Worm (Caenorhabditis elegans) whole organism, L4 larva: ENCODE results near the gene lev-8.

Experiments used
- D1046.2 ChIP-seq: fragments of 200-800 bp; sonication (Bioruptor generic); IDR thresholded peaks from 2 replicates; pipeline ENCODE4 v1.3.6; 2022; ENCODE audit warnings: missing genetic modification characterization, missing compliant biosample characterization
- F10B5.3 ChIP-seq: sonication (generic microtip); optimal IDR thresholded peaks from 2 replicates; lab custom pipeline; 2016; ENCODE audit warnings: mild to moderate bottlenecking, missing genetic modification characterization, missing compliant biosample characterization
- R02D3.7 ChIP-seq: fragments of 150-350 bp; sonication (generic microtip); optimal IDR thresholded peaks from 3 replicates; lab custom pipeline; 2014; ENCODE audit warnings: missing biosample characterization, missing genetic modification characterization
- T26A8.4 ChIP-seq: fragments of 200-800 bp; sonication (Bioruptor generic); IDR thresholded peaks from 2 replicates; pipeline ENCODE4 v1.3.6; 2022; ENCODE audit warnings: missing genetic modification characterization, missing compliant biosample characterization
- Y5F2A.4 ChIP-seq: fragments of 200-800 bp; sonication (Bioruptor generic); optimal IDR thresholded peaks from 2 replicates; lab custom pipeline; 2018; ENCODE audit warnings: mild to moderate bottlenecking, missing genetic modification characterization, missing compliant biosample characterization
- ZK546.5 ChIP-seq, 2 experiments: sonication (generic microtip); optimal IDR thresholded peaks; 2 replicates each; lab custom pipeline; 2017; ENCODE audit warnings: missing biosample characterization in 2 of 2, missing genetic modification characterization in 2 of 2
- aha-1 ChIP-seq: fragments of 150-350 bp; peaks from one replicate; lab custom pipeline; 2014; ENCODE audit warnings: missing biosample characterization, missing genetic modification characterization
- aly-2 ChIP-seq: sonication (generic microtip); optimal IDR thresholded peaks from 2 replicates; lab custom pipeline; 2018; ENCODE audit warnings: missing biosample characterization, missing genetic modification characterization
- ama-1 ChIP-seq: fragments of 150-350 bp; optimal IDR thresholded peaks from 2 replicates; lab custom pipeline; 2014; ENCODE audit warnings: inconsistent platforms, mixed read lengths
- attf-4 ChIP-seq: sonication (generic microtip); optimal IDR thresholded peaks from 3 replicates; lab custom pipeline; 2017; ENCODE audit warnings: missing biosample characterization, missing genetic modification characterization
- ceh-20 ChIP-seq: fragments of 200-800 bp; sonication (Bioruptor generic); IDR thresholded peaks from 2 replicates; pipeline ENCODE4 v1.3.6; 2022; ENCODE audit warnings: missing genetic modification reagents, missing genetic modification characterization, missing compliant biosample characterization
- ceh-82 ChIP-seq: sonication (generic microtip); optimal IDR thresholded peaks from 2 replicates; lab custom pipeline; 2017; ENCODE audit warnings: missing biosample characterization, missing genetic modification characterization
- cey-2 ChIP-seq: sonication (generic microtip); optimal IDR thresholded peaks from 3 replicates; lab custom pipeline; 2017; ENCODE audit warnings: missing genetic modification characterization, mild to moderate bottlenecking, missing compliant biosample characterization, antibody characterized with exemption, borderline replicate concordance; ENCODE audit not compliant: insufficient read depth
- daf-16 ChIP-seq, 3 experiments: sonication (generic microtip); optimal IDR thresholded peaks; 2 replicates each; lab custom pipeline; 2016 to 2017; ENCODE audit warnings: missing genetic modification characterization in 3 of 3, missing genetic modification reagents in 3 of 3, mild to moderate bottlenecking in 2 of 3, missing compliant biosample characterization in 2 of 3, missing biosample characterization in 1 of 3, moderate library complexity in 1 of 3
- daf-8 ChIP-seq: fragments of 200-800 bp; sonication (Bioruptor generic); IDR thresholded peaks from 2 replicates; pipeline ENCODE4 v1.3.6; 2022; ENCODE audit warnings: missing genetic modification characterization, missing compliant biosample characterization
- dmd-9 ChIP-seq: fragments of 200-800 bp; sonication (Bioruptor generic); IDR thresholded peaks from 2 replicates; pipeline ENCODE4 v1.3.6; 2022; ENCODE audit warnings: missing genetic modification reagents, missing genetic modification characterization, missing compliant biosample characterization
- dpl-1 ChIP-seq: fragments of 150-350 bp; optimal IDR thresholded peaks from 2 replicates; lab custom pipeline; 2014; ENCODE audit warnings: missing biosample characterization, missing genetic modification reagents, missing genetic modification characterization
- duxl-1 ChIP-seq: sonication (generic microtip); optimal IDR thresholded peaks from 2 replicates; lab custom pipeline; 2016; ENCODE audit warnings: mild to moderate bottlenecking, missing genetic modification characterization, moderate library complexity, missing compliant biosample characterization; ENCODE audit not compliant: poor library complexity
- dve-1 ChIP-seq: sonication (generic microtip); optimal IDR thresholded peaks from 2 replicates; lab custom pipeline; 2017; ENCODE audit warnings: antibody characterized with exemption, mild to moderate bottlenecking, missing genetic modification characterization, missing compliant biosample characterization; ENCODE audit not compliant: insufficient read depth
- egl-27 ChIP-seq: sonication (generic microtip); optimal IDR thresholded peaks from 3 replicates; lab custom pipeline; 2017; ENCODE audit warnings: missing biosample characterization, missing genetic modification reagents, missing genetic modification characterization
- hlh-11 ChIP-seq: fragments of 200-800 bp; sonication (Bioruptor generic); optimal IDR thresholded peaks from 2 replicates; lab custom pipeline; 2018; ENCODE audit warnings: mild to moderate bottlenecking, missing genetic modification characterization, missing compliant biosample characterization
- hlh-30 ChIP-seq: sonication (generic microtip); optimal IDR thresholded peaks from 2 replicates; lab custom pipeline; 2017; ENCODE audit warnings: antibody characterized with exemption, mild to moderate bottlenecking, missing genetic modification characterization, missing compliant biosample characterization; ENCODE audit not compliant: insufficient read depth
- hmg-1.1 ChIP-seq: fragments of 200-800 bp; sonication (Bioruptor generic); IDR thresholded peaks from 2 replicates; pipeline ENCODE4 v1.3.6; 2022; ENCODE audit warnings: missing genetic modification reagents, missing genetic modification characterization, missing compliant biosample characterization
- lim-7 ChIP-seq: fragments of 200-800 bp; sonication (Bioruptor generic); IDR thresholded peaks from 2 replicates; pipeline ENCODE4 v1.3.6; 2022; ENCODE audit warnings: missing genetic modification characterization, missing compliant biosample characterization
- lin-1 ChIP-seq: fragments of 200-800 bp; sonication (Bioruptor generic); IDR thresholded peaks from 2 replicates; pipeline ENCODE4 v1.3.6; 2022; ENCODE audit warnings: missing genetic modification reagents, missing genetic modification characterization, missing compliant biosample characterization
- lin-13 ChIP-seq: fragments of 150-350 bp; optimal IDR thresholded peaks from 2 replicates; lab custom pipeline; 2014; ENCODE audit warnings: missing biosample characterization, missing genetic modification reagents, missing genetic modification characterization
- lin-15B ChIP-seq: fragments of 150-350 bp; sonication (generic microtip); optimal IDR thresholded peaks from 3 replicates; lab custom pipeline; 2014; ENCODE audit warnings: missing biosample characterization, missing genetic modification characterization
- lin-29 ChIP-seq: fragments of 200-800 bp; sonication (Bioruptor generic); IDR thresholded peaks from 2 replicates; pipeline ENCODE4 v1.3.6; 2022; ENCODE audit warnings: missing genetic modification reagents, missing genetic modification characterization, missing compliant biosample characterization
- mep-1 ChIP-seq: fragments of 150-350 bp; sonication (generic microtip); optimal IDR thresholded peaks from 3 replicates; lab custom pipeline; 2014; ENCODE audit warnings: missing biosample characterization, missing genetic modification characterization
- mes-2 ChIP-seq: sonication (generic microtip); optimal IDR thresholded peaks from 2 replicates; lab custom pipeline; 2016; ENCODE audit warnings: missing genotype, mild to moderate bottlenecking, missing genetic modification characterization, missing compliant biosample characterization; ENCODE audit not compliant: poor library complexity, severe bottlenecking
- nhr-11 ChIP-seq: fragments of 150-350 bp; optimal IDR thresholded peaks from 2 replicates; lab custom pipeline; 2014; ENCODE audit warnings: missing biosample characterization, missing genetic modification characterization
- nhr-111 ChIP-seq: fragments of 200-800 bp; sonication (Bioruptor generic); optimal IDR thresholded peaks from 2 replicates; lab custom pipeline; 2018; ENCODE audit warnings: mild to moderate bottlenecking, missing genetic modification characterization, missing compliant biosample characterization
- nhr-237 ChIP-seq: sonication (generic microtip); optimal IDR thresholded peaks from 2 replicates; lab custom pipeline; 2017; ENCODE audit warnings: missing biosample characterization, missing genetic modification characterization
- nhr-25 ChIP-seq: sonication (generic microtip); optimal IDR thresholded peaks from 2 replicates; lab custom pipeline; 2017; ENCODE audit warnings: missing genetic modification characterization, mild to moderate bottlenecking, missing compliant biosample characterization, antibody characterized with exemption, moderate library complexity, borderline replicate concordance; ENCODE audit not compliant: insufficient read depth
- nhr-6 ChIP-seq: fragments of 150-350 bp; optimal IDR thresholded peaks from 2 replicates; lab custom pipeline; 2014; ENCODE audit warnings: missing biosample characterization, missing genetic modification characterization
- nhr-77 ChIP-seq: fragments of 150-350 bp; optimal IDR thresholded peaks from 2 replicates; lab custom pipeline; 2014; ENCODE audit warnings: missing biosample characterization, missing genetic modification characterization
- php-3 ChIP-seq: fragments of 200-800 bp; sonication (Bioruptor generic); IDR thresholded peaks from 2 replicates; pipeline ENCODE4 v1.3.6; 2022; ENCODE audit warnings: missing genetic modification reagents, missing genetic modification characterization, missing compliant biosample characterization
- pqm-1 ChIP-seq: sonication (generic microtip); optimal IDR thresholded peaks from 2 replicates; lab custom pipeline; 2017; ENCODE audit warnings: missing biosample characterization, missing genetic modification characterization
- sdz-12 ChIP-seq: fragments of 200-800 bp; sonication (Bioruptor generic); optimal IDR thresholded peaks from 2 replicates; lab custom pipeline; 2018; ENCODE audit warnings: mild to moderate bottlenecking, missing genetic modification characterization, missing compliant biosample characterization
- skn-1 ChIP-seq: fragments of 150-350 bp; optimal IDR thresholded peaks from 2 replicates; lab custom pipeline; 2014; ENCODE audit warnings: missing biosample characterization, missing genetic modification characterization
- snpc-4 ChIP-seq: fragments of 150-350 bp; optimal IDR thresholded peaks from 2 replicates; lab custom pipeline; 2014; ENCODE audit warnings: missing biosample characterization, missing genetic modification characterization
- spr-3 ChIP-seq: fragments of 200-800 bp; sonication (Bioruptor generic); optimal IDR thresholded peaks from 2 replicates; lab custom pipeline; 2018; ENCODE audit warnings: mild to moderate bottlenecking, missing genetic modification characterization, missing compliant biosample characterization
- unc-130 ChIP-seq: sonication (generic microtip); optimal IDR thresholded peaks from 2 replicates; lab custom pipeline; 2016; ENCODE audit warnings: missing genetic modification reagents, missing genetic modification characterization, missing compliant biosample characterization
- unc-39 ChIP-seq: sonication (generic microtip); optimal IDR thresholded peaks from 2 replicates; lab custom pipeline; 2017; ENCODE audit warnings: missing biosample characterization, missing genetic modification characterization
- vab-7 ChIP-seq: fragments of 200-800 bp; sonication (Bioruptor generic); IDR thresholded peaks from 2 replicates; pipeline ENCODE4 v1.3.6; 2022; ENCODE audit warnings: missing genetic modification reagents, missing genetic modification characterization, missing compliant biosample characterization
- zag-1 ChIP-seq: fragments of 150-350 bp; optimal IDR thresholded peaks from 2 replicates; lab custom pipeline; 2014; ENCODE audit warnings: missing biosample characterization, missing genetic modification characterization
- zfp-3 ChIP-seq: fragments of 200-800 bp; sonication (Bioruptor generic); conservative IDR thresholded peaks from 2 replicates; pipeline ENCODE4 v1.3.6; 2022; ENCODE audit warnings: missing genetic modification reagents, missing genetic modification characterization, missing compliant biosample characterization
- zip-11 ChIP-seq: fragments of 200-800 bp; sonication (Bioruptor generic); IDR thresholded peaks from 2 replicates; pipeline ENCODE4 v1.3.6; 2022; ENCODE audit warnings: missing genetic modification characterization, missing compliant biosample characterization
- zip-2 ChIP-seq: fragments of 150-350 bp; optimal IDR thresholded peaks from 2 replicates; lab custom pipeline; 2014; ENCODE audit warnings: missing biosample characterization, missing genetic modification characterization

Gene lev-8

DNA sequence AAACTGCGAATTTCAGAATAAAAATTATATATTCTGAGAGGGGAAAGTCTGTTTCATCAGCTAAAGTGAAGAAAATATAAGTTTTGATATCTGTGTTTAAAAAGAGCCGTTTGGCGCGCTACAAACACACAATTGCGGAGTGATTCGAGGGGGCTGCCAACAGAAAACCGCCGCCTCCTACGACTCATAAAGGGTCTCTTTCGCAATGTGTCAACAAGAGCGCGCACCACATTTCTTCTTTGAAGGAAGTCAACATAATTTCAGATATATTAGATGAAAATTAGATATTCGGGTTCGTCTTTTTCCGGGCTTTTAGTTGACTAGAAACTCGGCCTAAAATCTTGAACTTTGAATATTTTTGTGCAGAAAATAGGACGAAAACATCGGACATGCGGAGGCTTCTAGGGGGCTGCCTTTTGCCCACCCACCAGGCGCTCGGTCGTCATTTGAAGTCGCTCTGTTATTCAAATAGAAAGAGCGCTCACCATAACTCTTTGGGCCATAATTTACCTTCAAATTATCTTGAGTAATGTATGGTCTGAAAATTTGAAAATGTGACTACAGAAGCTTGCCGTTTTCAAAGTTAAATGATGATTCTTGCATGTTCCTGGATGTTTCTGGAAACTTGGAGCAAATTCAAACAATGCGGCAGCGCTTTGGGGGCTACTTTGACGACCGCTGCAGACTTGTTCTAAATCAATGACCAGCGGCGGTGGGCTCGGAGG is 45.2 kb downstream of the lev-8 start (continued):
- TF ChIP-seq spr-3 (GFP tag; lab: Kevin White, UChicago) = peak; percentile 95
- peak; percentile 97 for TF ChIP-seq ceh-20 (GFP tag; lab: Robert Waterston, UW)
- no peak for TF ChIP-seq ama-1
- peak; percentile 61 for TF ChIP-seq lin-13 (GFP tag; lab: Kevin White, UChicago)
- TF ChIP-seq cey-2 (tag; lab: Kevin White, UChicago) = no peak
- TF ChIP-seq nhr-25 (tag; lab: Kevin White, UChicago) = peak; percentile 94
- peak; percentile 32 for TF ChIP-seq R02D3.7 (tag; lab: Kevin White, UChicago)
- no peak for TF ChIP-seq skn-1 (tag; lab: Kevin White, UChicago)
- TF ChIP-seq dmd-9 = peak; percentile 56; the same call in 1 of the 2 replicates
- TF ChIP-seq unc-39 = no peak
- peak; percentile 86; the same call in 1 of the 2 replicates for TF ChIP-seq php-3 (GFP tag; lab: Robert Waterston, UW)
- TF ChIP-seq sdz-12 = peak; percentile 95
- TF ChIP-seq mes-2 (tag; lab: Kevin White, UChicago) = peak; percentile 68
- TF ChIP-seq unc-130 = no peak
- peak; percentile 65 for TF ChIP-seq nhr-11
- no peak for TF ChIP-seq ceh-82
- peak; percentile 92 for TF ChIP-seq lin-29
- peak; percentile 50 for TF ChIP-seq pqm-1 (tag; lab: Kevin White, UChicago)
- peak; percentile 98 for TF ChIP-seq aha-1 (tag; lab: Kevin White, UChicago)
- TF ChIP-seq daf-8 = peak; percentile 91
- TF ChIP-seq F10B5.3 (tag; lab: Kevin White, UChicago) = peak; percentile 78
- TF ChIP-seq nhr-237 = peak; percentile 76
- peak; percentile 84; the same call in 1 of the 2 replicates for TF ChIP-seq D1046.2 (GFP tag; lab: Robert Waterston, UW)
- peak; percentile 8 to 79 for TF ChIP-seq ZK546.5 (tag; optimal IDR thresholded peaks at IDR 0.05; lab: Kevin White, UChicago)
- TF ChIP-seq Y5F2A.4 (GFP tag; lab: Kevin White, UChicago) = peak; percentile 54
- TF ChIP-seq lim-7 = peak; percentile 48
- TF ChIP-seq nhr-6 (tag; lab: Kevin White, UChicago) = peak; percentile 84
- peak; percentile 83 to 85 for TF ChIP-seq daf-16 (GFP tag; optimal IDR thresholded peaks at IDR 0.05; lab: Kevin White, UChicago)
- peak; percentile 77 for TF ChIP-seq daf-16 (tag; optimal IDR thresholded peaks at IDR 0.05; lab: Kevin White, UChicago)
- no peak for TF ChIP-seq snpc-4 (tag; lab: Kevin White, UChicago)
- TF ChIP-seq zfp-3 (GFP tag; lab: Robert Waterston, UW) = peak; percentile 93
- no peak for TF ChIP-seq nhr-111 (GFP tag; lab: Kevin White, UChicago)
- TF ChIP-seq attf-4 (tag; lab: Kevin White, UChicago) = peak; percentile 44
- TF ChIP-seq lin-15B = peak; percentile 61
- peak; percentile 47 for TF ChIP-seq zip-2 (tag; lab: Kevin White, UChicago)
- peak; percentile 80 for TF ChIP-seq duxl-1 (tag; lab: Kevin White, UChicago)
- peak; percentile 91 for TF ChIP-seq nhr-77
- TF ChIP-seq zip-11 (GFP tag; lab: Robert Waterston, UW) = no peak
- no peak for TF ChIP-seq egl-27
- TF ChIP-seq hmg-1.1 = peak; percentile 91
- no peak for TF ChIP-seq aly-2 (tag; lab: Kevin White, UChicago)
- peak; percentile 82 for TF ChIP-seq zag-1
- TF ChIP-seq hlh-11 = peak; percentile 98
- TF ChIP-seq dpl-1 (GFP tag; lab: Kevin White, UChicago) = peak; percentile 72
- TF ChIP-seq mep-1 = peak; percentile 97
- TF ChIP-seq hlh-30 (tag; lab: Kevin White, UChicago) = peak; percentile 73
- peak; percentile 79; the same call in 1 of the 2 replicates for TF ChIP-seq vab-7 (GFP tag; lab: Robert Waterston, UW)
- TF ChIP-seq lin-1 = peak; percentile 69; the same call in 1 of the 2 replicates
- TF ChIP-seq dve-1 = peak; percentile 77
- TF ChIP-seq T26A8.4 (GFP tag; lab: Robert Waterston, UW) = peak; percentile 93
